Worm (Caenorhabditis elegans) whole organism, L1 larva: ENCODE results near the gene pdhk-2.

Experiments
- C04F5.9 ChIP-seq: sonication (generic microtip); optimal IDR thresholded peaks from 2 replicates; lab custom pipeline; 2016; ENCODE audit warnings: missing genetic modification characterization, missing compliant biosample characterization
- C16A3.4 ChIP-seq: fragments of 150-350 bp; optimal IDR thresholded peaks from 2 replicates; lab custom pipeline; 2014; ENCODE audit warnings: missing biosample characterization, missing genetic modification characterization
- F16B12.6 ChIP-seq: fragments of 150-350 bp; optimal IDR thresholded peaks from 2 replicates; lab custom pipeline; 2014; ENCODE audit warnings: missing biosample characterization, missing genetic modification characterization
- Y116A8C.19 ChIP-seq: sonication (generic microtip); optimal IDR thresholded peaks from 2 replicates; lab custom pipeline; 2016; ENCODE audit warnings: missing compliant biosample characterization, missing genetic modification characterization, borderline replicate concordance
- aly-2 ChIP-seq: fragments of 150-350 bp; optimal IDR thresholded peaks from 2 replicates; lab custom pipeline; 2014; ENCODE audit warnings: missing biosample characterization, missing genetic modification characterization
- ceh-63 ChIP-seq: fragments of 200-800 bp; sonication (Bioruptor generic); optimal IDR thresholded peaks from 2 replicates; lab custom pipeline; 2018; ENCODE audit warnings: mild to moderate bottlenecking, missing genetic modification characterization, missing compliant biosample characterization
- ceh-82 ChIP-seq, 3 experiments: fragments of 150-350 bp in 1 of 3; sonication (generic microtip) in 2 of 3; optimal IDR thresholded peaks; 2 replicates each; lab custom pipeline; 2014 to 2017; ENCODE audit warnings: missing biosample characterization in 3 of 3, missing genetic modification characterization in 3 of 3
- ceh-88 ChIP-seq: fragments of 200-800 bp; sonication (Bioruptor generic); IDR thresholded peaks from 2 replicates; pipeline ENCODE4 v1.3.6; 2022; ENCODE audit warnings: missing genetic modification characterization, missing compliant biosample characterization
- ceh-90 ChIP-seq: sonication (generic microtip); optimal IDR thresholded peaks from 2 replicates; lab custom pipeline; 2016; ENCODE audit warnings: missing genetic modification characterization, missing compliant biosample characterization
- ces-1 ChIP-seq: fragments of 150-350 bp; optimal IDR thresholded peaks from 2 replicates; lab custom pipeline; 2014; ENCODE audit warnings: missing biosample characterization, missing genetic modification reagents, missing genetic modification characterization
- dpl-1 ChIP-seq, 3 experiments: fragments of 150-350 bp in 2 of 3; sonication (generic microtip) in 1 of 3; optimal IDR thresholded peaks; 2 replicates each; lab custom pipeline; 2014 to 2017; ENCODE audit warnings: missing biosample characterization in 3 of 3, missing genetic modification characterization in 3 of 3, missing genetic modification reagents in 3 of 3
- dsc-1 ChIP-seq: sonication (generic microtip); optimal IDR thresholded peaks from 2 replicates; lab custom pipeline; 2016; ENCODE audit warnings: mild to moderate bottlenecking, missing genetic modification characterization, missing compliant biosample characterization
- efl-3 ChIP-seq: fragments of 200-800 bp; sonication (Bioruptor generic); optimal IDR thresholded peaks from 2 replicates; lab custom pipeline; 2018; ENCODE audit warnings: mild to moderate bottlenecking, missing genetic modification characterization, missing compliant biosample characterization
- egl-27 ChIP-seq, 2 experiments: fragments of 150-350 bp in 1 of 2; sonication (generic microtip); optimal IDR thresholded peaks; 3 replicates each; lab custom pipeline; 2017 to 2018; ENCODE audit warnings: missing biosample characterization in 2 of 2, missing genetic modification characterization in 2 of 2, missing genetic modification reagents in 2 of 2
- elt-2 ChIP-seq: sonication (generic microtip); optimal IDR thresholded peaks from 2 replicates; lab custom pipeline; 2016; ENCODE audit warnings: missing genetic modification characterization, mild to moderate bottlenecking, inconsistent platforms, missing compliant biosample characterization, missing genetic modification reagents
- elt-3 ChIP-seq, 6 experiments: fragments of 150-350 bp in 1 of 6; sonication (generic microtip); optimal IDR thresholded peaks; 2 replicates each; lab custom pipeline; 2017 to 2018; ENCODE audit warnings: missing biosample characterization in 6 of 6, missing genetic modification characterization in 6 of 6, inconsistent platforms in 1 of 6
- ets-5 ChIP-seq: fragments of 200-800 bp; sonication (Bioruptor generic); IDR thresholded peaks from 2 replicates; pipeline ENCODE4 v1.3.6; 2022; ENCODE audit warnings: missing genetic modification characterization, missing compliant biosample characterization
- fkh-10 ChIP-seq: sonication (generic microtip); optimal IDR thresholded peaks from 2 replicates; lab custom pipeline; 2017; ENCODE audit warnings: missing biosample characterization, missing genetic modification reagents, missing genetic modification characterization
- fkh-4 ChIP-seq: sonication (generic microtip); optimal IDR thresholded peaks from 2 replicates; lab custom pipeline; 2016; ENCODE audit warnings: missing compliant biosample characterization, missing genetic modification characterization, borderline replicate concordance
- fkh-8 ChIP-seq: sonication (generic microtip); optimal IDR thresholded peaks from 2 replicates; lab custom pipeline; 2016; ENCODE audit warnings: mild to moderate bottlenecking, missing genetic modification characterization, missing compliant biosample characterization
- fos-1 ChIP-seq: fragments of 150-350 bp; optimal IDR thresholded peaks from 2 replicates; lab custom pipeline; 2014; ENCODE audit warnings: missing biosample characterization, missing genetic modification characterization
- grh-1 ChIP-seq: fragments of 200-800 bp; sonication (Bioruptor generic); IDR thresholded peaks from 2 replicates; pipeline ENCODE4 v1.3.6; 2022; ENCODE audit warnings: missing genetic modification reagents, missing genetic modification characterization, missing compliant biosample characterization
- hpl-2 ChIP-seq: fragments of 150-350 bp; optimal IDR thresholded peaks from 2 replicates; lab custom pipeline; 2014; ENCODE audit warnings: missing biosample characterization, missing genetic modification reagents, missing genetic modification characterization
- irx-1 ChIP-seq: sonication (generic microtip); optimal IDR thresholded peaks from 2 replicates; lab custom pipeline; 2016; ENCODE audit warnings: missing genetic modification characterization, missing compliant biosample characterization
- isw-1 ChIP-seq: fragments of 200-800 bp; sonication (Bioruptor generic); IDR thresholded peaks from 2 replicates; pipeline ENCODE4 v1.3.6; 2022; ENCODE audit warnings: missing genetic modification characterization, missing compliant biosample characterization
- lin-15B ChIP-seq: fragments of 150-350 bp; sonication (generic microtip); optimal IDR thresholded peaks from 3 replicates; lab custom pipeline; 2014; ENCODE audit warnings: missing biosample characterization, missing genetic modification characterization
- lir-3 ChIP-seq: sonication (generic microtip); optimal IDR thresholded peaks from 2 replicates; lab custom pipeline; 2016; ENCODE audit warnings: mild to moderate bottlenecking, missing genetic modification characterization, moderate library complexity, missing compliant biosample characterization; ENCODE audit not compliant: poor library complexity
- mab-9 ChIP-seq: fragments of 200-800 bp; sonication (Bioruptor generic); IDR thresholded peaks from 2 replicates; pipeline ENCODE4 v1.3.6; 2022; ENCODE audit warnings: missing genetic modification reagents, missing genetic modification characterization, missing compliant biosample characterization
- mdl-1 ChIP-seq, 2 experiments: fragments of 150-350 bp; optimal IDR thresholded peaks; 2 replicates each; lab custom pipeline; 2014 to 2017; ENCODE audit warnings: missing biosample characterization in 2 of 2, missing genetic modification characterization in 2 of 2, inconsistent platforms in 1 of 2
- mef-2 ChIP-seq: fragments of 150-350 bp; optimal IDR thresholded peaks from 2 replicates; lab custom pipeline; 2014; ENCODE audit warnings: missing biosample characterization, missing genetic modification characterization
- nhr-11 ChIP-seq: fragments of 150-350 bp; optimal IDR thresholded peaks from 2 replicates; lab custom pipeline; 2014; ENCODE audit warnings: missing biosample characterization, missing genetic modification characterization
- nhr-47 ChIP-seq: sonication (generic microtip); optimal IDR thresholded peaks from 2 replicates; lab custom pipeline; 2016; ENCODE audit warnings: mild to moderate bottlenecking, missing genetic modification characterization, moderate library complexity, missing compliant biosample characterization
- nhr-76 ChIP-seq: sonication (generic microtip); optimal IDR thresholded peaks from 2 replicates; lab custom pipeline; 2017; ENCODE audit warnings: missing biosample characterization, missing genetic modification characterization
- nhr-84 ChIP-seq: sonication (generic microtip); optimal IDR thresholded peaks from 2 replicates; lab custom pipeline; 2017; ENCODE audit warnings: missing biosample characterization, missing genetic modification characterization
- nhr-90 ChIP-seq: sonication (generic microtip); optimal IDR thresholded peaks from 2 replicates; lab custom pipeline; 2016; ENCODE audit warnings: mild to moderate bottlenecking, missing genetic modification characterization, missing compliant biosample characterization; ENCODE audit not compliant: poor library complexity
- pag-3 ChIP-seq: sonication (generic microtip); optimal IDR thresholded peaks from 2 replicates; lab custom pipeline; 2017; ENCODE audit warnings: missing genetic modification characterization, mild to moderate bottlenecking, missing compliant biosample characterization, antibody characterized with exemption, borderline replicate concordance; ENCODE audit not compliant: insufficient read depth
- pqm-1 ChIP-seq: sonication (generic microtip); optimal IDR thresholded peaks from 3 replicates; lab custom pipeline; 2017; ENCODE audit warnings: missing biosample characterization, missing genetic modification characterization
- skn-1 ChIP-seq: fragments of 150-350 bp; optimal IDR thresholded peaks from 2 replicates; lab custom pipeline; 2014; ENCODE audit warnings: missing biosample characterization, missing genetic modification characterization
- snu-23 ChIP-seq: sonication (generic microtip); optimal IDR thresholded peaks from 2 replicates; lab custom pipeline; 2016; ENCODE audit warnings: missing genetic modification characterization, missing compliant biosample characterization
- sup-37 ChIP-seq: fragments of 200-800 bp; sonication (Bioruptor generic); optimal IDR thresholded peaks from 2 replicates; lab custom pipeline; 2018; ENCODE audit warnings: mild to moderate bottlenecking, missing genetic modification characterization, missing compliant biosample characterization
- tbx-2 ChIP-seq: sonication (generic microtip); optimal IDR thresholded peaks from 2 replicates; lab custom pipeline; 2016; ENCODE audit warnings: missing genetic modification characterization, missing compliant biosample characterization
- tlp-1 ChIP-seq: fragments of 150-350 bp; optimal IDR thresholded peaks from 2 replicates; lab custom pipeline; 2014; ENCODE audit warnings: missing biosample characterization, missing genetic modification characterization
- unc-130 ChIP-seq: fragments of 150-350 bp; optimal IDR thresholded peaks from 2 replicates; lab custom pipeline; 2017; ENCODE audit warnings: missing biosample characterization, missing genetic modification characterization, inconsistent platforms
- unc-30 ChIP-seq: sonication (generic microtip); optimal IDR thresholded peaks from 2 replicates; lab custom pipeline; 2017; ENCODE audit warnings: missing biosample characterization, missing genetic modification characterization
- vab-15 ChIP-seq: sonication (generic microtip); optimal IDR thresholded peaks from 2 replicates; lab custom pipeline; 2017; ENCODE audit warnings: missing genotype, mild to moderate bottlenecking, missing genetic modification characterization, missing compliant biosample characterization
- zag-1 ChIP-seq: fragments of 150-350 bp; optimal IDR thresholded peaks from 2 replicates; lab custom pipeline; 2014; ENCODE audit warnings: missing biosample characterization, missing genetic modification characterization
- zip-4 ChIP-seq: fragments of 200-800 bp; sonication (Bioruptor generic); optimal IDR thresholded peaks from 2 replicates; lab custom pipeline; 2018; ENCODE audit warnings: mild to moderate bottlenecking, missing genetic modification characterization, moderate library complexity, missing compliant biosample characterization
- ztf-11 ChIP-seq, 2 experiments: sonication (generic microtip); optimal IDR thresholded peaks; 2 replicates each; lab custom pipeline; 2016 to 2017; ENCODE audit warnings: missing genetic modification characterization in 2 of 2, missing biosample characterization in 1 of 2, missing compliant biosample characterization in 1 of 2
- ztf-4 ChIP-seq: fragments of 150-350 bp; optimal IDR thresholded peaks from 2 replicates; lab custom pipeline; 2014; ENCODE audit warnings: missing biosample characterization, missing genetic modification characterization

The pdhk-2 gene

DNA sequence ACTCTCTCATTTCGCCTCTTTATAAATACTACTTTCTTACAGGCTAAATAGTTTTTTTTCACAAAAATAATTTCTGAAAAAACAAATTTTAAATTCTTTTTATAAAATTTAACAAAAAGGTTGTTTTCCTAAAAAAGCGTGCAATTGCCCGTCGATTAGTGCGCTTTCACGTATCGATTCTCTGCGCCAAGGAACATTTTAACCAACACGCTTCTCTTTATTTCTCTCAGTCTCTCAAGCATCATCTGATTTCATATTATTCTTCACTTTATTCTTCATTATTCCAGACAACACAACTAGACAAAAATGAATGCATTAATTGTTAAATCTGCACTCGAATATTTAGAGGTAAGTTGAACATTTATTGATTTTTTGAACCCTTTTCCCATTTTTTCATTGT is 51.6 kb downstream of the pdhk-2 start, which contains the start of gene B0303.4 (continued):
- peak; percentile 38 for TF ChIP-seq lin-15B
- TF ChIP-seq lir-3 (tag; lab: Kevin White, UChicago) = peak; percentile 38
- peak in 1 of 3 experiments; percentile 33 for TF ChIP-seq ceh-82 (tag; optimal IDR thresholded peaks at IDR 0.05; lab: Kevin White, UChicago)
- TF ChIP-seq elt-3 (tag; optimal IDR thresholded peaks at IDR 0.05; lab: Kevin White, UChicago) = peak in 1 of 6 experiments; percentile 67
- no peak for TF ChIP-seq sup-37
- TF ChIP-seq F16B12.6 = peak; percentile 83

ce11 chrIII:8689143-8689542 is 52.1 kb downstream of the pdhk-2 start:
- TF ChIP-seq nhr-84 (tag; lab: Kevin White, UChicago) (no peak), fkh-8 (tag; lab: Kevin White, UChicago) (no peak), elt-3 (tag; optimal IDR thresholded peaks at IDR 0.05; lab: Kevin White, UChicago) (no peak), efl-3 (GFP tag; lab: Kevin White, UChicago) (no peak), ztf-4 (no peak), sup-37 (no peak), zag-1 (tag; lab: Kevin White, UChicago) (no peak), fkh-10 (no peak), nhr-47 (tag; lab: Kevin White, UChicago) (no peak), dpl-1 (GFP tag; optimal IDR thresholded peaks at IDR 0.05; lab: Kevin White, UChicago) (no peak), tlp-1 (tag; lab: Kevin White, UChicago) (no peak), nhr-90 (no peak), tbx-2 (tag; lab: Kevin White, UChicago) (no peak), fos-1 (no peak), elt-2 (tag; lab: Kevin White, UChicago) (no peak), grh-1 (GFP tag; lab: Robert Waterston, UW) (no peak), ztf-11 (tag; optimal IDR thresholded peaks at IDR 0.05; lab: Kevin White, UChicago) (no peak), unc-130 (tag; lab: Kevin White, UChicago) (no peak), ceh-63 (GFP tag; lab: Kevin White, UChicago) (no peak), mef-2 (tag; lab: Kevin White, UChicago) (no peak)

DNA sequence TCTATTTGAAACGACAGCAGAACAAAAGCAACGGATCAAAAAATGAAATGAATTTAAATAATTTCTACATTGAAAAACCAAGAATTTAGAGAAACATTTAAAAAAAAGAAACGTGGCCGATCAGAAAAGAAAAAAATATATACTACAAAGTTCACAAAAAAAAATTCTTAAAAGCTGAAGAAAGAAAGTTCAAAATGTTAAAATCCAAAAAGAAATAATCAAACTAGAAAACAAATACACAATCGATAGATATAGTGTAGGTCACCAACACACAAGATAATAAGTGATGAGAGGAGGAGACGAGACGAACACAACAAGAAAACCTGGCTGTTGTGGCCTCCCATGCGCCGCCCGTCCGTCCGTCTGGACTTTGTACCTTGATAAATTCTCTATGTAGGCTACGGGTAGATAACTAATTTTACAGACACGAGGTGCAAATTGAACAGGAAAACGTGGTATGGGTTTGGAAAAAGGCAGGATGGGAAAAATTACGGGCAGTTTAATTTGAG is 52.7 kb downstream of the pdhk-2 start, which contains the start of gene hadb-1:
Gene hadb-1, minus strand, starts transcription at position 51 of the 509 bp plus-strand sequence.
- TF ChIP-seq fkh-4 (tag; lab: Kevin White, UChicago) (no peak), dsc-1 (tag; lab: Kevin White, UChicago) (no peak), mab-9 (no peak), ceh-90 (tag; lab: Kevin White, UChicago) (no peak), ceh-88 (GFP tag; lab: Robert Waterston, UW) (no peak), isw-1 (GFP tag; lab: Robert Waterston, UW) (no peak), fos-1 (no peak), skn-1 (no peak), grh-1 (GFP tag; lab: Robert Waterston, UW) (no peak), snu-23 (GFP tag; lab: Kevin White, UChicago) (peak; percentile 34), ces-1 (no peak), lin-15B (no peak), nhr-76 (tag; lab: Kevin White, UChicago) (no peak), vab-15 (no peak), C04F5.9 (tag; lab: Kevin White, UChicago) (no peak), elt-3 (tag; optimal IDR thresholded peaks at IDR 0.05; lab: Kevin White, UChicago) (peak in 1 of 6 experiments; percentile 66), aly-2 (tag; lab: Kevin White, UChicago) (no peak), zag-1 (tag; lab: Kevin White, UChicago) (no peak), pag-3 (tag; lab: Kevin White, UChicago) (no peak), mdl-1 (tag; optimal IDR thresholded peaks at IDR 0.05; lab: Kevin White, UChicago) (peak in 1 of 2 experiments; percentile 1), unc-30 (tag; lab: Kevin White, UChicago) (no peak), nhr-11 (tag; lab: Kevin White, UChicago) (no peak), zip-4 (no peak), irx-1 (tag; lab: Kevin White, UChicago) (no peak), ets-5 (no peak), ztf-4 (no peak), hpl-2 (no peak), Y116A8C.19 (tag; lab: Kevin White, UChicago) (no peak), sup-37 (no peak), egl-27 (tag; optimal IDR thresholded peaks at IDR 0.05; lab: Kevin White, UChicago) (no peak), pqm-1 (tag; lab: Kevin White, UChicago) (no peak), C16A3.4 (tag; lab: Kevin White, UChicago) (no peak)
